Fruit fly (Drosophila melanogaster) whole organism, embryonic: ENCODE measurements around the gene Pdcd4.
A peak's percentile ranks its signal among the peaks of the same experiment; 100 is the strongest.

Experiments
- Aef1 ChIP-seq: fragments of 200-800 bp; sonication (Bioruptor generic); IDR thresholded peaks from 3 replicates; pipeline ENCODE4 v1.3.6; 2022; ENCODE audit warnings: missing biosample characterization, missing genetic modification characterization
- BEAF-32 ChIP-seq: fragments of 200-800 bp; sonication (Bioruptor generic); optimal IDR thresholded peaks from 3 replicates; lab custom pipeline; 2017; ENCODE audit warnings: missing biosample characterization, missing genetic modification characterization, mild to moderate bottlenecking, moderate library complexity, missing genetic modification reagents
- Bgb ChIP-seq: fragments of 200-800 bp; sonication (Bioruptor generic); IDR thresholded peaks from 2 replicates; pipeline ENCODE4 v1.3.6; 2022; ENCODE audit warnings: missing biosample characterization, missing genetic modification characterization; ENCODE audit not compliant: partially characterized antibody
- CG10274 ChIP-seq: fragments of 200-800 bp; sonication (Bioruptor generic); optimal IDR thresholded peaks from 3 replicates; lab custom pipeline; 2017; ENCODE audit warnings: missing biosample characterization, mild to moderate bottlenecking, missing genetic modification characterization
- CG11456 ChIP-seq: fragments of 200-800 bp; sonication (Bioruptor generic); IDR thresholded peaks from 3 replicates; pipeline ENCODE4 v1.3.6; 2022; ENCODE audit warnings: missing biosample characterization, missing genetic modification characterization
- CG12071 ChIP-seq: fragments of 200-800 bp; sonication (Bioruptor generic); optimal IDR thresholded peaks from 3 replicates; lab custom pipeline; 2018; ENCODE audit warnings: missing biosample characterization, mild to moderate bottlenecking, missing genetic modification characterization
- CG14965 ChIP-seq: fragments of 200-800 bp; sonication (Bioruptor generic); optimal IDR thresholded peaks from 2 replicates; lab custom pipeline; 2016; ENCODE audit warnings: missing biosample characterization, missing genetic modification characterization, borderline replicate concordance
- CG17186 ChIP-seq: fragments of 200-800 bp; sonication (Bioruptor generic); optimal IDR thresholded peaks from 3 replicates; lab custom pipeline; 2017; ENCODE audit warnings: missing biosample characterization, missing genetic modification reagents, missing genetic modification characterization
- CG30431 ChIP-seq: fragments of 200-800 bp; sonication (Bioruptor generic); optimal IDR thresholded peaks from 2 replicates; lab custom pipeline; 2017; ENCODE audit warnings: missing biosample characterization, missing genetic modification characterization
- CG34224 ChIP-seq: fragments of 200-800 bp; sonication (Bioruptor generic); IDR thresholded peaks from 3 replicates; pipeline ENCODE4 v1.3.6; 2022; ENCODE audit warnings: missing biosample characterization, missing genetic modification characterization; ENCODE audit not compliant: partially characterized antibody
- CG3838 ChIP-seq: fragments of 200-800 bp; sonication (Bioruptor generic); optimal IDR thresholded peaks from 3 replicates; lab custom pipeline; 2016; ENCODE audit warnings: missing biosample characterization, missing genetic modification characterization
- CG7556 ChIP-seq: fragments of 200-800 bp; sonication (Bioruptor generic); optimal IDR thresholded peaks from 2 replicates; lab custom pipeline; 2017; ENCODE audit warnings: missing biosample characterization, mild to moderate bottlenecking, missing genetic modification characterization
- CG7963 ChIP-seq: fragments of 200-800 bp; sonication (Bioruptor generic); IDR thresholded peaks from 3 replicates; pipeline ENCODE4 v1.3.6; 2022; ENCODE audit warnings: missing biosample characterization, missing genetic modification characterization; ENCODE audit not compliant: partially characterized antibody
- CG7987 ChIP-seq: fragments of 200-800 bp; sonication (Bioruptor generic); optimal IDR thresholded peaks from 2 replicates; lab custom pipeline; 2018; ENCODE audit warnings: missing biosample characterization, mild to moderate bottlenecking, missing genetic modification characterization, moderate library complexity
- CG9609 ChIP-seq: fragments of 200-800 bp; sonication (Bioruptor generic); optimal IDR thresholded peaks from 3 replicates; lab custom pipeline; 2016; ENCODE audit warnings: missing biosample characterization, missing genetic modification characterization
- Dll ChIP-seq: fragments of 200-800 bp; sonication (Bioruptor generic); IDR thresholded peaks from 4 replicates; pipeline ENCODE4 v1.3.6; 2022; ENCODE audit warnings: missing biosample characterization, missing genetic modification characterization; ENCODE audit not compliant: partially characterized antibody
- Dp ChIP-seq: fragments of 200-800 bp; sonication (Bioruptor generic); optimal IDR thresholded peaks from 2 replicates; lab custom pipeline; 2018; ENCODE audit warnings: missing biosample characterization, mild to moderate bottlenecking, missing genetic modification characterization, moderate library complexity
- Dref ChIP-seq: fragments of 200-800 bp; sonication (Bioruptor generic); IDR thresholded peaks from 2 replicates; pipeline ENCODE4 v1.3.6; 2022; ENCODE audit warnings: missing biosample characterization, missing genetic modification characterization
- Fer3 ChIP-seq: fragments of 200-800 bp; sonication (Bioruptor generic); optimal IDR thresholded peaks from 2 replicates; lab custom pipeline; 2018; ENCODE audit warnings: missing biosample characterization, mild to moderate bottlenecking, missing genetic modification characterization, moderate library complexity
- GATAe ChIP-seq: fragments of 200-800 bp; sonication (Bioruptor generic); conservative IDR thresholded peaks from 2 replicates; pipeline ENCODE4 v1.3.6; 2022; ENCODE audit warnings: missing biosample characterization, missing genetic modification characterization
- Gsc ChIP-seq: fragments of 200-800 bp; sonication (Bioruptor generic); IDR thresholded peaks from 2 replicates; pipeline ENCODE4 v1.3.6; 2022; ENCODE audit warnings: missing biosample characterization, missing genetic modification characterization
- Hmr ChIP-seq: fragments of 200-800 bp; sonication (Bioruptor generic); optimal IDR thresholded peaks from 3 replicates; lab custom pipeline; 2017; ENCODE audit warnings: mild to moderate bottlenecking, missing biosample characterization, missing genetic modification reagents, missing genetic modification characterization
- Hr78 ChIP-seq, 2 experiments: fragments of 200-800 bp in 1 of 2; fragments of >200 bp in 1 of 2; sonication (Bioruptor generic) in 1 of 2; optimal IDR thresholded peaks; 2 replicates each; lab custom pipeline; 2017 to 2019; ENCODE audit warnings: missing biosample characterization in 2 of 2, missing genetic modification characterization in 2 of 2, mild to moderate bottlenecking in 1 of 2, moderate library complexity in 1 of 2
- Lim3 ChIP-seq: fragments of 200-800 bp; sonication (Bioruptor generic); IDR thresholded peaks from 2 replicates; pipeline ENCODE4 v1.3.6; 2022; ENCODE audit warnings: missing biosample characterization, missing genetic modification characterization
- MBD-R2 ChIP-seq: fragments of 200-800 bp; sonication (Bioruptor generic); IDR thresholded peaks from 2 replicates; pipeline ENCODE4 v1.3.6; 2022; ENCODE audit warnings: missing biosample characterization, missing genetic modification characterization
- Oaz ChIP-seq: fragments of 200-800 bp; sonication (Bioruptor generic); IDR thresholded peaks from 2 replicates; pipeline ENCODE4 v1.3.6; 2022; ENCODE audit warnings: missing biosample characterization, missing genetic modification characterization
- Ptx1 ChIP-seq: fragments of 200-800 bp; sonication (Bioruptor generic); IDR thresholded peaks from 2 replicates; pipeline ENCODE4 v1.3.6; 2022; ENCODE audit warnings: missing biosample characterization, missing genetic modification characterization
- Scr ChIP-seq: fragments of 200-800 bp; sonication (Bioruptor generic); IDR thresholded peaks from 2 replicates; pipeline ENCODE4 v1.3.6; 2022; ENCODE audit warnings: missing biosample characterization, missing genetic modification characterization; ENCODE audit not compliant: partially characterized antibody
- Trl ChIP-seq, 3 experiments: fragments of >200 bp in 2 of 3; fragments of 200-800 bp in 1 of 3; sonication (Bioruptor generic) in 1 of 3; optimal IDR thresholded peaks; 2 replicates in 1 of 3; 3 replicates in 2 of 3; lab custom pipeline; 2016 to 2017; ENCODE audit warnings: missing biosample characterization in 1 of 3, missing genetic modification characterization in 1 of 3
- amos ChIP-seq: fragments of 200-800 bp; sonication (Bioruptor generic); IDR thresholded peaks from 2 replicates; pipeline ENCODE4 v1.3.6; 2022; ENCODE audit warnings: missing biosample characterization, missing genetic modification characterization; ENCODE audit not compliant: partially characterized antibody
- ato ChIP-seq: fragments of 200-800 bp; sonication (Bioruptor generic); IDR thresholded peaks from 2 replicates; pipeline ENCODE4 v1.3.6; 2022; ENCODE audit warnings: missing biosample characterization, missing genetic modification characterization; ENCODE audit not compliant: partially characterized antibody
- danr ChIP-seq: fragments of 200-800 bp; sonication (Bioruptor generic); IDR thresholded peaks from 2 replicates; pipeline ENCODE4 v1.3.6; 2022; ENCODE audit warnings: missing biosample characterization, missing genetic modification characterization
- en ChIP-seq: fragments of 200-800 bp; sonication (Bioruptor generic); optimal IDR thresholded peaks from 2 replicates; lab custom pipeline; 2016; ENCODE audit warnings: missing biosample characterization, missing genetic modification characterization
- gsb ChIP-seq: fragments of 200-800 bp; sonication (Bioruptor generic); IDR thresholded peaks from 2 replicates; pipeline ENCODE4 v1.3.6; 2022; ENCODE audit warnings: missing biosample characterization, missing genetic modification characterization
- kah ChIP-seq: fragments of 200-800 bp; sonication (Bioruptor generic); optimal IDR thresholded peaks from 2 replicates; lab custom pipeline; 2018; ENCODE audit warnings: missing biosample characterization, mild to moderate bottlenecking, missing genetic modification characterization
- mld ChIP-seq: fragments of 200-800 bp; sonication (Bioruptor generic); IDR thresholded peaks from 3 replicates; pipeline ENCODE4 v1.3.6; 2022; ENCODE audit warnings: missing biosample characterization, missing genetic modification characterization; ENCODE audit not compliant: partially characterized antibody
- odd ChIP-seq: fragments of 200-800 bp; sonication (Bioruptor generic); optimal IDR thresholded peaks from 2 replicates; lab custom pipeline; 2017; ENCODE audit warnings: missing biosample characterization, mild to moderate bottlenecking, missing genetic modification characterization
- org-1 ChIP-seq: fragments of 200-800 bp; sonication (Bioruptor generic); optimal IDR thresholded peaks from 2 replicates; lab custom pipeline; 2017; ENCODE audit warnings: missing biosample characterization, missing genetic modification characterization
- pzg ChIP-seq: fragments of 200-800 bp; sonication (Bioruptor generic); optimal IDR thresholded peaks from 3 replicates; lab custom pipeline; 2018; ENCODE audit warnings: missing biosample characterization, mild to moderate bottlenecking, missing genetic modification characterization, moderate library complexity
- sisA ChIP-seq: fragments of 200-800 bp; sonication (Bioruptor generic); IDR thresholded peaks from 2 replicates; pipeline ENCODE4 v1.3.6; 2022; ENCODE audit warnings: missing biosample characterization, missing genetic modification characterization
- stc ChIP-seq: fragments of 200-800 bp; sonication (Bioruptor generic); IDR thresholded peaks from 2 replicates; pipeline ENCODE4 v1.3.6; 2022; ENCODE audit warnings: missing biosample characterization, missing genetic modification characterization
- stwl ChIP-seq: fragments of 200-800 bp; sonication (Bioruptor generic); optimal IDR thresholded peaks from 3 replicates; lab custom pipeline; 2018; ENCODE audit warnings: missing biosample characterization, mild to moderate bottlenecking, missing genetic modification characterization, moderate library complexity
- sug ChIP-seq: fragments of 200-800 bp; optimal IDR thresholded peaks from 2 replicates; lab custom pipeline; 2019; ENCODE audit warnings: missing biosample characterization, mild to moderate bottlenecking, missing genetic modification characterization, moderate library complexity
- tgo ChIP-seq: fragments of 200-800 bp; sonication (Bioruptor generic); IDR thresholded peaks from 3 replicates; pipeline ENCODE4 v1.3.6; 2022; ENCODE audit warnings: missing biosample characterization, missing genetic modification characterization
- tio ChIP-seq: fragments of 200-800 bp; sonication (Bioruptor generic); optimal IDR thresholded peaks from 2 replicates; lab custom pipeline; 2017; ENCODE audit warnings: missing biosample characterization, missing genetic modification characterization, inconsistent platforms
- tna ChIP-seq: fragments of 200-800 bp; sonication (Bioruptor generic); IDR thresholded peaks from 2 replicates; pipeline ENCODE4 v1.3.6; 2022; ENCODE audit warnings: missing biosample characterization, missing genetic modification characterization; ENCODE audit not compliant: partially characterized antibody
- unc-4 ChIP-seq: fragments of 200-800 bp; sonication (Bioruptor generic); IDR thresholded peaks from 2 replicates; pipeline ENCODE4 v1.3.6; 2022; ENCODE audit warnings: missing biosample characterization, missing genetic modification characterization; ENCODE audit not compliant: partially characterized antibody
- vnd ChIP-seq: fragments of 200-800 bp; sonication (Bioruptor generic); IDR thresholded peaks from 3 replicates; pipeline ENCODE4 v1.3.6; 2022; ENCODE audit warnings: missing biosample characterization, missing genetic modification characterization; ENCODE audit not compliant: partially characterized antibody
- zen2 ChIP-seq: fragments of 200-800 bp; sonication (Bioruptor generic); IDR thresholded peaks from 3 replicates; pipeline ENCODE4 v1.3.6; 2022; ENCODE audit warnings: missing biosample characterization, missing genetic modification characterization; ENCODE audit not compliant: partially characterized antibody

Gene Pdcd4

DNA sequence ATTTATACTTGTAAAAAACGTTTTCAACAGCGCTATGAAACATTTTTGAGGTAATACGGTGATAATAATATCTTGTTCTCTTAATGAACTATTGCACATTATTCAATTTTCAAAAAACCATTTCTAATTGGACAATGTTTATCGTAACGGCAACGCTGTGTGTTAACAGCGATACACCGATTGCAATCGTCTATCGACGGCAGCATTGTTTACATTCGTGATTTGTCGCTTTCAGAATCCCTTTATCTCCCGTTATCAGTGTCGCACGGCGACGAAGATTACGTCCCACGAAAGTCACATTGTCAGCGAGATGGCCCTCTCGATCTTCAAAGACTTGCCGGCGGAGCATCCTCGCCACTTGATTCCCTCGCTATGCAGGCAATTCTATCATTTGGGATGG is 17.3 kb downstream of the Pdcd4 start, which contains the start of gene CG11134 (continued):
- no peak for TF ChIP-seq CG9609
- no peak for TF ChIP-seq Fer3
- TF ChIP-seq Dp (GFP tag; lab: Kevin White, UChicago) = peak; percentile 57
- no peak for TF ChIP-seq org-1 (GFP tag; lab: Kevin White, UChicago)
- no peak for TF ChIP-seq stc (GFP tag; lab: Robert Waterston, UW)
- TF ChIP-seq zen2 (GFP tag; lab: Robert Waterston, UW) = 0 out of 3 replicates have a peak, but pooled peaks have one; percentile 43
- TF ChIP-seq Trl (optimal IDR thresholded peaks at IDR 0.05; lab: Kevin White, UChicago) = no peak
- no peak for TF ChIP-seq Trl (GFP tag; optimal IDR thresholded peaks at IDR 0.05; lab: Kevin White, UChicago)
- TF ChIP-seq CG14965 (GFP tag; lab: Kevin White, UChicago) = no peak
- no peak for TF ChIP-seq CG7987
- TF ChIP-seq tgo = no peak
- 0 out of 2 replicates have a peak, but pooled peaks have one; percentile 26 for TF ChIP-seq unc-4
- no peak for TF ChIP-seq Gsc (GFP tag; lab: Robert Waterston, UW)
- peak; percentile 51 for TF ChIP-seq Scr
- TF ChIP-seq sisA (GFP tag; lab: Robert Waterston, UW) = no peak
- TF ChIP-seq Aef1 (GFP tag; lab: Robert Waterston, UW) = no peak
- TF ChIP-seq kah (GFP tag; lab: Kevin White, UChicago) = no peak
- TF ChIP-seq BEAF-32 (GFP tag; lab: Kevin White, UChicago) = peak; percentile 45
- TF ChIP-seq odd (GFP tag; lab: Kevin White, UChicago) = no peak
- peak; percentile 58 for TF ChIP-seq tna (GFP tag; lab: Robert Waterston, UW)
- peak; percentile 39; the same call in 1 of the 2 replicates for TF ChIP-seq Bgb (GFP tag; lab: Robert Waterston, UW)
- peak; percentile 26 for TF ChIP-seq stwl
- TF ChIP-seq Hr78 (GFP tag; optimal IDR thresholded peaks at IDR 0.05; lab: Kevin White, UChicago) = no peak
- no peak for TF ChIP-seq CG17186 (GFP tag; lab: Kevin White, UChicago)
- no peak for TF ChIP-seq Ptx1 (GFP tag; lab: Robert Waterston, UW)
- 0 out of 4 replicates have a peak, but pooled peaks have one; percentile 51 for TF ChIP-seq Dll (GFP tag; lab: Robert Waterston, UW)
- no peak for TF ChIP-seq CG7556 (GFP tag; lab: Kevin White, UChicago)
- no peak for TF ChIP-seq Oaz (GFP tag; lab: Robert Waterston, UW)
- TF ChIP-seq mld (GFP tag; lab: Robert Waterston, UW) = no peak
- TF ChIP-seq CG12071 (GFP tag; lab: Kevin White, UChicago) = no peak
- TF ChIP-seq gsb (GFP tag; lab: Robert Waterston, UW) = no peak
- peak; percentile 18 for TF ChIP-seq sug (tag; lab: Kevin White, UChicago)
- peak; percentile 38 for TF ChIP-seq pzg (GFP tag; lab: Kevin White, UChicago)
- no peak for TF ChIP-seq CG3838 (GFP tag; lab: Kevin White, UChicago)
- TF ChIP-seq danr (GFP tag; lab: Robert Waterston, UW) = no peak
- TF ChIP-seq Hmr (GFP tag; lab: Kevin White, UChicago) = no peak
- no peak for TF ChIP-seq en (GFP tag; lab: Kevin White, UChicago)
- TF ChIP-seq amos (GFP tag; lab: Robert Waterston, UW) = peak; percentile 44; the same call in 1 of the 2 replicates
- TF ChIP-seq Lim3 = no peak
- TF ChIP-seq CG7963 (GFP tag; lab: Robert Waterston, UW) = peak; percentile 38; the same call in 1 of the 3 replicates
- TF ChIP-seq ato = 0 out of 2 replicates have a peak, but pooled peaks have one; percentile 23
- no peak for TF ChIP-seq GATAe
- TF ChIP-seq CG11456 (GFP tag; lab: Robert Waterston, UW) = no peak
- peak; percentile 33 for TF ChIP-seq MBD-R2 (GFP tag; lab: Robert Waterston, UW)
- TF ChIP-seq CG34224 (GFP tag; lab: Robert Waterston, UW) = peak; percentile 43; the same call in 1 of the 3 replicates
- TF ChIP-seq vnd (GFP tag; lab: Robert Waterston, UW) = no peak
- TF ChIP-seq tio = no peak
- TF ChIP-seq CG30431 (GFP tag; lab: Kevin White, UChicago) = no peak
- TF ChIP-seq CG10274 = no peak
- TF ChIP-seq Dref (GFP tag; lab: Robert Waterston, UW) = peak; percentile 64
